Worm (Caenorhabditis elegans): Measurements from ENCODE around the gene ceh-93.

The ceh-93 gene

ce11 chrX:388728-389127, at the start of gene ceh-93:
TSS of gene ceh-93 (minus strand) at chrX:388797.
- no peak for TF ChIP-seq him-1 (tag; optimal IDR thresholded peaks at IDR 0.05)
- no peak for TF ChIP-seq W03F9.2 (tag; optimal IDR thresholded peaks at IDR 0.05)
- no peak for TF ChIP-seq dao-5 (tag; optimal IDR thresholded peaks at IDR 0.05)

DNA sequence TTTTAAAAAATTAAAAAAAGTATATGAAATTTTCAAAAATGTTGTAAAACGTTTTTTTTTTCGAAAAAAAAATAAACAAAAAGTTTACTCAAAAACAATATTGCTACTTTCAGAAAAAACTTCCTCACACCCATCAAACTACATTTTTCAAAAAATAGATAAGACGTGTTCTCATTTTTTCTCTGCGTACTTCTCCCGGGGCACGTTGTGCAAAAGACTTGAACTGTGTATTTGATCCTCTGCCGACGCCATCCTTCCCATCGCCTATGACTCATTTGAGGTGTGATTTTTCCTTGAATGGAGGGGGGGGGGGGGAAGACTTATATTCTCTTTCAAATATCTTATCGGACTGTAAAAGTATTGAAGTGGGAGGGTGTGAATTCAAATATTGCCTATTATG, 49.8 kb upstream of the ceh-93 start:
- no peak for TF ChIP-seq W03F9.2 (tag; optimal IDR thresholded peaks at IDR 0.05)
- TF ChIP-seq him-1 (tag; optimal IDR thresholded peaks at IDR 0.05): no peak
- no peak for TF ChIP-seq dao-5 (tag; optimal IDR thresholded peaks at IDR 0.05)

ce11 chrX:433747-434146, 45.1 kb upstream of the ceh-93 start, which contains the start of gene dve-1:
TSS of gene dve-1 (minus strand) at chrX:433812.
- no peak for TF ChIP-seq W03F9.2 (tag; optimal IDR thresholded peaks at IDR 0.05)
- TF ChIP-seq dao-5 (tag; optimal IDR thresholded peaks at IDR 0.05): no peak
- no peak for TF ChIP-seq him-1 (tag; optimal IDR thresholded peaks at IDR 0.05)

ce11 chrX:433029-433693, 44.6 kb upstream of the ceh-93 start:
- TF ChIP-seq dao-5 (tag; optimal IDR thresholded peaks at IDR 0.05) (no peak), W03F9.2 (tag; optimal IDR thresholded peaks at IDR 0.05) (no peak), him-1 (tag; optimal IDR thresholded peaks at IDR 0.05) (no peak)

DNA sequence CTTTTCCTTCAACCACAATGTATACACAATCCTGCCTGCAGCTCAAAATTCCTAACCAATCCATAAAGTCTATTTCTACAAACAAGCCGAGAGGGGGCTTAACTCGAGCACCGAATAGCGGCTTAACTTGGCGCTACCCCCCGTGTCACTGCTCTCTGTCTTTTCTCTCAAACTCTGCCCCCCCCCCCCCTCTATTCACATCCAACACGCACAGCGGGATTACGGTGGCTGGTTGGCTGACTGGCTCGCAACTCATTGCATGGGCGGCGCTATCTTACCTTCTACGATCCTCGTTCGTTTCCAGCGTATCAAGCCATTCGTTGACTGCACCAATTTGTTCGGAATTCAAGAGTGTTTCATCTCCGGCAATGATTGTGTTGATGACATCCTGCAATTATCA, 43.0 kb upstream of the ceh-93 start:
- TF ChIP-seq dao-5 (tag; optimal IDR thresholded peaks at IDR 0.05): no peak
- no peak for TF ChIP-seq W03F9.2 (tag; optimal IDR thresholded peaks at IDR 0.05)
- no peak for TF ChIP-seq him-1 (tag; optimal IDR thresholded peaks at IDR 0.05)

- TF ChIP-seq W03F9.2 (tag; optimal IDR thresholded peaks at IDR 0.05) (no peak), dao-5 (tag; optimal IDR thresholded peaks at IDR 0.05) (no peak), him-1 (tag; optimal IDR thresholded peaks at IDR 0.05) (no peak)
These were observed 36.9 kb upstream of the ceh-93 start, which contains the start of gene ZK1193.2 for ce11 chrX:425535-425934. TSS of gene ZK1193.2 (minus strand) at chrX:425635.

ce11 chrX:423757-424156, 35.2 kb upstream of the ceh-93 start:
- TF ChIP-seq W03F9.2 (tag; optimal IDR thresholded peaks at IDR 0.05): no peak
- TF ChIP-seq him-1 (tag; optimal IDR thresholded peaks at IDR 0.05): no peak
- TF ChIP-seq dao-5 (tag; optimal IDR thresholded peaks at IDR 0.05): no peak

- no peak for TF ChIP-seq him-1 (tag; optimal IDR thresholded peaks at IDR 0.05)
- no peak for TF ChIP-seq W03F9.2 (tag; optimal IDR thresholded peaks at IDR 0.05)
- TF ChIP-seq dao-5 (tag; optimal IDR thresholded peaks at IDR 0.05): no peak
These were observed 33.4 kb upstream of the ceh-93 start for ce11 chrX:421785-422657.

DNA sequence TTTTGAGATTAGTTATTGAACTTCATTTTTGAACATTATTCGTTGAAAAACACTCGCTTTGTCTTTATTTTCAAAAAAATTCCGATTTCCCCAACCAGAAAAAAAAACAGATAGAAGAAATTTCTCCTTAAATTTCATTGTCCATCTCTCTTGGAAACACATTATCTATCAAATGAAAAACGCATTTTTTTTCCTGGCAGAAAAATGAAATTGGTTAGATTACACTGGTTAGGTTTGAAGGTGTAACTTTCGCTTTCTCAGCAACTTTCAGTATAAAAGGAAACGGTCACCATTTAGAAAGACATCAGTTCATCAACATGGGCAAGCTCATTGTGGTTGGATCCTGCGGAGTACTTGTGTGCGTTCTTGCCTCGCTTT, 32.8 kb upstream of the ceh-93 start, which contains the start of gene col-19:
TSS of gene col-19 (plus strand) at position 301 of the 378 bp plus-strand sequence.
- TF ChIP-seq him-1 (tag; optimal IDR thresholded peaks at IDR 0.05) (no peak), dao-5 (tag; optimal IDR thresholded peaks at IDR 0.05) (no peak), W03F9.2 (tag; optimal IDR thresholded peaks at IDR 0.05) (no peak)

- TF ChIP-seq W03F9.2 (tag; optimal IDR thresholded peaks at IDR 0.05) (peak; percentile 68), dao-5 (tag; optimal IDR thresholded peaks at IDR 0.05) (peak; percentile 79), him-1 (tag; optimal IDR thresholded peaks at IDR 0.05) (peak; percentile 92)
These were observed 21.5 kb upstream of the ceh-93 start for ce11 chrX:410073-410572.

DNA sequence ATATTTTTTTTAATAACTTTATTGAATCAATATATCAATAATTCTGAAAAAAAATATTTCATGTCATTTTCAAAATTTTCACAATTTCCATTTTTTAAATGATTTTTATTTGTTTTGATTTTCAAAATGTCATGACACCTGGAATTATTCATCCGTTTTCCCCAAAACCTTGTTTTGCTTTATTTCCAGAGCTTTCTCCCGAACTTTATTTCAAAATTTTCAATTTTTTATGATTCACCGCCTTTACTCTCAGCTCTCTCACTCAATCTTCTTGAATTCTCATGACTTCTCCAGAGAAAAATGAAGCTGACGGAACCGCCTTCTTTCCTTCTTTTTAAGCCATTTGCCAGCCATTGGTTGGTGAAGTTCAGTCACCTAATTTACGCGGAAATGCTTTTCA, 16.0 kb upstream of the ceh-93 start, which contains the start of gene R04A9.1:
TSS of gene R04A9.1 (plus strand) at position 301 of the 400 bp plus-strand sequence.
- TF ChIP-seq W03F9.2 (tag; optimal IDR thresholded peaks at IDR 0.05): no peak
- no peak for TF ChIP-seq him-1 (tag; optimal IDR thresholded peaks at IDR 0.05)
- TF ChIP-seq dao-5 (tag; optimal IDR thresholded peaks at IDR 0.05): no peak

DNA sequence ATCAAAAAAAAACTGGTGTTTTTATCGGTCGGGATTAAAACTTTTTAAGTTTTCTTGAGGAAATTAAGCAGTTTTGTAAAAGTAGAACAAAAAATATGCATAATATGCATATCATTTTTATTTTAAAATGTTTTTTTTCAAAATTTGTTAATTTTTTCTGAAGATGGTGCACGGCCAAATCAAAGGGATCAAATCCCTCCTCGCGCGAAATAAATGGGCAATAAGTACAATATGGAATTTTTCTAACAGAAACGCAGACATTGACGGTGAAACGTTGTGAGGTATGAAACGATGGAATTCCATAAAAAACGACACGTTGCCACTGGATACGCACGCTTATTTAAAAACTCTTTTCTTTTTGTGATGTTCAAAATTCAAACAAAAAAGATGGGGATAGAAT, 14.4 kb upstream of the ceh-93 start:
- TF ChIP-seq him-1 (tag; optimal IDR thresholded peaks at IDR 0.05): no peak
- TF ChIP-seq W03F9.2 (tag; optimal IDR thresholded peaks at IDR 0.05): no peak
- no peak for TF ChIP-seq dao-5 (tag; optimal IDR thresholded peaks at IDR 0.05)

DNA sequence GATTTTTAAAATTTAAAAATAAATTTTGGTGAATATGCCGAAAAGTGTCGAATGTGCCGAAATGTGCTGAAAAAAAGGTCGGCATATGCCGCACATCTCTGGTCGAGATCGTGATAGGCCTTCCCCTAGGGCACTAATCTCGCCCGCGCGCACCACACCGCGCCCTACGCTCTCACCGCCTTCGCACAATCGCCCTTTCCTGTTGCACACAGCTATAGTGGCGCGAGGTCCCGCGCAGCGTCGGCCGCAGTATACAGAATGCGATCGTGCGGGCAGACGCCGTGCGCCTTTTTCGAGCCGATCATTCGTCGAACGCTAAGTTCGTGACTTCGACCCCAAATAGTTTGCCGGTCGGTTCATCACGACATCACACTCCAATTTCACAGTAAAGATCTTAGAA, 10.9 kb upstream of the ceh-93 start:
- TF ChIP-seq him-1 (tag; optimal IDR thresholded peaks at IDR 0.05) (no peak), W03F9.2 (tag; optimal IDR thresholded peaks at IDR 0.05) (no peak)

DNA sequence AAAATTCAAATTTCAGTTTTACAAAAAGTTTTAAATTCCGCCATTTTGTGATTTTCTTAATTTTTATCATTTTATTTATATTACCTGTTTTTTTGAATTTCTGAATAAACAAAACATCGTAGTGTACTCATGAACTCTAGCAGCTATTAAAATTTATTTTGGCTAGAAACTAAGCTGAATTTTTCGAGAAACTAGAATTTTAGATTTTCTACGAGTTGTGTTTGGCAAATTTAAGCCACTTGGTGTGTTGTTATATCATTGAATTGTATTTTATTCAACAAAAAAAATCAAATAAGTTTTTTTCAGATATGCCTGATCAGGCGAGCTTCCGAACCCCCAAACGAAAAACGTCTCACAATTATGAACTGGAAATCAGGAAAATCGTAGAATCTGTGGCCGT, 8.7 kb upstream of the ceh-93 start, which contains the start of gene R04A9.6:
TSS of gene R04A9.6 (plus strand) at position 301 of the 400 bp plus-strand sequence.
- TF ChIP-seq W03F9.2 (tag; optimal IDR thresholded peaks at IDR 0.05) (no peak), dao-5 (tag; optimal IDR thresholded peaks at IDR 0.05) (no peak), him-1 (tag; optimal IDR thresholded peaks at IDR 0.05) (no peak)

Data from whole organism, L4/young adult.